Worm (Caenorhabditis elegans): Measurements from ENCODE around the gene txdc-9.

DNA sequence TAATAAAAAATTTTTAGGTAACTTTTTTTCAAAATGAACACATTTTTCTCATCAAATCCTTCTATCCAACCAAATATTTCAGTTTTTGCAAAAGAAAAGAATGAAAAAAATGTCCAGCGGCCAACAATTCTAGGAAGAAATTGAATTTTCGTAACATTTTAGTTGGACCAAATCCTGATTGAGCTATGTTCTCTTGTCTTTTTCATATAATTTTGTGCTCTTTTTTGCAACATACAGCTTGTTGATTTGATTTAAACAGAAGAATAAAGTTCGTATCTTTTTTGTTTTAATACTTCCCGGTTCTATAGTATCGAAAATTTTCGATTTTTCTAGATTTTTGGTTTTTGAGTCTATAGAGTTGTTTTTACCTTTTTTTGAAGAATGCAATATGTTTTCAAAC lies 32.6 kb upstream of the txdc-9 start:
- TF ChIP-seq snpc-4 (GFP tag; optimal IDR thresholded peaks at IDR 0.05) (no peak), snpc-4 (tag; optimal IDR thresholded peaks at IDR 0.05) (no peak), nfya-1 (tag; optimal IDR thresholded peaks at IDR 0.05; ENCODE audit: borderline replicate concordance, insufficient read depth) (no peak), cebp-2 (GFP tag; IDR thresholded peaks at IDR 0.05) (no peak), unc-62 (GFP tag; optimal IDR thresholded peaks at IDR 0.05) (no peak), dox-1 (GFP tag; IDR thresholded peaks at IDR 0.05) (no peak), madf-3 (GFP tag; IDR thresholded peaks at IDR 0.05) (no peak), Y95B8A.8 (GFP tag; IDR thresholded peaks at IDR 0.05) (no peak), madf-8 (GFP tag; conservative IDR thresholded peaks at IDR 0.05) (no peak)
